Worm (Caenorhabditis elegans) whole organism, L2 larva: ENCODE measurements around the gene cgt-3.

Experiments
- F13H6.1 ChIP-seq: sonication (generic microtip); optimal IDR thresholded peaks from 2 replicates; lab custom pipeline; 2016; ENCODE audit warnings: missing genetic modification characterization, missing compliant biosample characterization
- R02D3.7 ChIP-seq: fragments of 150-350 bp; optimal IDR thresholded peaks from 2 replicates; lab custom pipeline; 2014; ENCODE audit warnings: missing biosample characterization, missing genetic modification characterization
- aly-2 ChIP-seq: fragments of 150-350 bp; optimal IDR thresholded peaks from 2 replicates; lab custom pipeline; 2014; ENCODE audit warnings: missing biosample characterization, missing genetic modification characterization
- ceh-82 ChIP-seq: fragments of 150-350 bp; optimal IDR thresholded peaks from 2 replicates; lab custom pipeline; 2014; ENCODE audit warnings: missing biosample characterization, missing genetic modification characterization
- fos-1 ChIP-seq: fragments of 150-350 bp; optimal IDR thresholded peaks from 2 replicates; lab custom pipeline; 2014; ENCODE audit warnings: missing biosample characterization, missing genetic modification characterization
- lin-13 ChIP-seq: fragments of 150-350 bp; optimal IDR thresholded peaks from 2 replicates; lab custom pipeline; 2014; ENCODE audit warnings: missing biosample characterization, missing genetic modification reagents, missing genetic modification characterization
- lsy-2 ChIP-seq, 2 experiments: fragments of 150-350 bp in 1 of 2; sonication (generic microtip) in 1 of 2; optimal IDR thresholded peaks; 2 replicates each; lab custom pipeline; 2014 to 2017; ENCODE audit warnings: missing biosample characterization in 2 of 2, missing genetic modification characterization in 2 of 2
- nhr-11 ChIP-seq: fragments of 150-350 bp; optimal IDR thresholded peaks from 2 replicates; lab custom pipeline; 2014; ENCODE audit warnings: missing biosample characterization, missing genetic modification characterization
- nhr-129 ChIP-seq: fragments of 150-350 bp; optimal IDR thresholded peaks from 2 replicates; lab custom pipeline; 2014; ENCODE audit warnings: missing biosample characterization, missing genetic modification characterization
- nhr-77 ChIP-seq: fragments of 150-350 bp; optimal IDR thresholded peaks from 2 replicates; lab custom pipeline; 2014; ENCODE audit warnings: missing biosample characterization, missing genetic modification characterization
- unc-39 ChIP-seq: fragments of 150-350 bp; optimal IDR thresholded peaks from 2 replicates; lab custom pipeline; 2014; ENCODE audit warnings: missing biosample characterization, missing genetic modification characterization
- unc-55 ChIP-seq: fragments of 150-350 bp; sonication (generic microtip); optimal IDR thresholded peaks from 3 replicates; lab custom pipeline; 2014; ENCODE audit warnings: missing biosample characterization, missing genetic modification reagents, missing genetic modification characterization
- zag-1 ChIP-seq: fragments of 150-350 bp; optimal IDR thresholded peaks from 2 replicates; lab custom pipeline; 2014; ENCODE audit warnings: missing biosample characterization, missing genetic modification characterization

ce11 chrII:5899080-5899479, 12.0 kb upstream of the cgt-3 start:
- no peak for TF ChIP-seq zag-1
- TF ChIP-seq lin-13 (GFP tag; lab: Kevin White, UChicago) = no peak
- TF ChIP-seq aly-2 (tag; lab: Kevin White, UChicago) = no peak
- TF ChIP-seq nhr-77 (tag; lab: Kevin White, UChicago) = no peak
- TF ChIP-seq unc-55 = no peak
- peak; percentile 19 for TF ChIP-seq F13H6.1 (tag; lab: Kevin White, UChicago)
- no peak for TF ChIP-seq unc-39
- TF ChIP-seq nhr-11 (tag; lab: Kevin White, UChicago) = no peak
- peak in 1 of 2 experiments; percentile 6 for TF ChIP-seq lsy-2 (tag; optimal IDR thresholded peaks at IDR 0.05; lab: Kevin White, UChicago)
- no peak for TF ChIP-seq fos-1 (tag; lab: Kevin White, UChicago)
- TF ChIP-seq ceh-82 (tag; lab: Kevin White, UChicago) = no peak
- no peak for TF ChIP-seq nhr-129
- no peak for TF ChIP-seq R02D3.7 (tag; lab: Kevin White, UChicago)
